Worm (Caenorhabditis elegans): ENCODE results near the gene D2096.9.

- TF ChIP-seq nhr-12 (tag; optimal IDR thresholded peaks at IDR 0.05) (no peak), pqm-1 (tag; optimal IDR thresholded peaks at IDR 0.05) (no peak), unc-39 (tag; optimal IDR thresholded peaks at IDR 0.05) (no peak), fkh-10 (GFP tag; optimal IDR thresholded peaks at IDR 0.05) (no peak), skn-1 (tag; optimal IDR thresholded peaks at IDR 0.05) (no peak), elt-3 (tag; optimal IDR thresholded peaks at IDR 0.05) (no peak), nhr-25 (tag; optimal IDR thresholded peaks at IDR 0.05) (no peak), nhr-77 (tag; optimal IDR thresholded peaks at IDR 0.05) (no peak), zag-1 (tag; optimal IDR thresholded peaks at IDR 0.05) (no peak), unc-62 (GFP tag; optimal IDR thresholded peaks at IDR 0.05) (no peak)
Measured at ce11 chrIV:8358492-8358891, 24.1 kb downstream of the D2096.9 start, which contains the start of gene D2096.13.

Measured in whole organism, L3 larva.